Worm (Caenorhabditis elegans) whole organism, dauer: ENCODE measurements around the gene C18H7.1.

ENCODE experiments used
- unc-62 ChIP-seq: sonication (generic microtip); optimal IDR thresholded peaks from 2 replicates; lab custom pipeline; 2017; ENCODE audit warnings: missing biosample characterization, missing genetic modification reagents, missing genetic modification characterization

Gene C18H7.1

ce11 chrIV:606055-606454 lies 9.3 kb upstream of the C18H7.1 start, which contains the start of gene inx-18:
Gene inx-18, plus strand, starts transcription at chrIV:606355.
- no peak for TF ChIP-seq unc-62 (GFP tag; lab: Kevin White, UChicago)

- no peak for TF ChIP-seq unc-62 (GFP tag; lab: Kevin White, UChicago)
Measured at ce11 chrIV:607628-608027, 7.7 kb upstream of the C18H7.1 start.

- no peak for TF ChIP-seq unc-62 (GFP tag; lab: Kevin White, UChicago)
Measured at ce11 chrIV:613155-613554, 2.2 kb upstream of the C18H7.1 start.

- no peak for TF ChIP-seq unc-62 (GFP tag; lab: Kevin White, UChicago)
Measured at ce11 chrIV:619766-620165, 4.4 kb downstream of the C18H7.1 start.

- no peak for TF ChIP-seq unc-62 (GFP tag; lab: Kevin White, UChicago)
Measured at ce11 chrIV:620324-620723, 5.0 kb downstream of the C18H7.1 start.

- no peak for TF ChIP-seq unc-62 (GFP tag; lab: Kevin White, UChicago)
Measured at ce11 chrIV:622989-623388, 7.6 kb downstream of the C18H7.1 start.

- TF ChIP-seq unc-62 (GFP tag; lab: Kevin White, UChicago) = no peak
Measured at ce11 chrIV:623876-624275, 8.5 kb downstream of the C18H7.1 start.

- TF ChIP-seq unc-62 (GFP tag; lab: Kevin White, UChicago) = no peak
Measured at ce11 chrIV:625947-626548, 10.7 kb downstream of the C18H7.1 start.

- no peak for TF ChIP-seq unc-62 (GFP tag; lab: Kevin White, UChicago)
Measured at ce11 chrIV:627237-627636, 11.9 kb downstream of the C18H7.1 start, which contains the start of gene nhr-76. Gene nhr-76, plus strand, starts transcription at chrIV:627537.

- TF ChIP-seq unc-62 (GFP tag; lab: Kevin White, UChicago) = no peak
Measured at ce11 chrIV:630598-630997, 15.3 kb downstream of the C18H7.1 start.

- TF ChIP-seq unc-62 (GFP tag; lab: Kevin White, UChicago) = no peak
Measured at ce11 chrIV:631869-632268, 16.5 kb downstream of the C18H7.1 start.

- no peak for TF ChIP-seq unc-62 (GFP tag; lab: Kevin White, UChicago)
Measured at ce11 chrIV:633565-633964, 18.2 kb downstream of the C18H7.1 start.

- TF ChIP-seq unc-62 (GFP tag; lab: Kevin White, UChicago) = no peak
Measured at ce11 chrIV:639167-639566, 23.8 kb downstream of the C18H7.1 start.

- no peak for TF ChIP-seq unc-62 (GFP tag; lab: Kevin White, UChicago)
Measured at ce11 chrIV:643481-643880, 28.1 kb downstream of the C18H7.1 start.

- no peak for TF ChIP-seq unc-62 (GFP tag; lab: Kevin White, UChicago)
Measured at ce11 chrIV:648362-648761, 33.0 kb downstream of the C18H7.1 start.

ce11 chrIV:649365-649764 lies 34.0 kb downstream of the C18H7.1 start, which contains the start of gene K11H12.9:
Gene K11H12.9, plus strand, starts transcription at chrIV:649665.
- no peak for TF ChIP-seq unc-62 (GFP tag; lab: Kevin White, UChicago)

ce11 chrIV:653138-653848 lies 37.9 kb downstream of the C18H7.1 start, which contains the start of gene K11H12.1:
Gene K11H12.1, minus strand, starts transcription at chrIV:653421.
- TF ChIP-seq unc-62 (GFP tag; lab: Kevin White, UChicago) = no peak
